Fruit fly (Drosophila melanogaster) whole organism, embryonic: ENCODE measurements around the gene Vps26.

Experiments used
- BEAF-32 ChIP-seq: fragments of 200-800 bp; sonication (Bioruptor generic); optimal IDR thresholded peaks from 3 replicates; lab custom pipeline; 2017; ENCODE audit warnings: missing biosample characterization, missing genetic modification characterization, mild to moderate bottlenecking, moderate library complexity, missing genetic modification reagents
- CG10321 ChIP-seq: fragments of 200-800 bp; sonication (Bioruptor generic); IDR thresholded peaks from 2 replicates; pipeline ENCODE4 v1.3.6; 2022; ENCODE audit warnings: missing biosample characterization, missing genetic modification characterization
- CG10959 ChIP-seq: fragments of 200-800 bp; sonication (Bioruptor generic); IDR thresholded peaks from 2 replicates; pipeline ENCODE4 v1.3.6; 2022; ENCODE audit warnings: missing biosample characterization, missing genetic modification characterization
- CG11504 ChIP-seq: fragments of 200-800 bp; sonication (Bioruptor generic); optimal IDR thresholded peaks from 3 replicates; lab custom pipeline; 2019; ENCODE audit warnings: missing biosample characterization, mild to moderate bottlenecking, missing genetic modification characterization, moderate library complexity
- CG12071 ChIP-seq: fragments of 200-800 bp; sonication (Bioruptor generic); optimal IDR thresholded peaks from 3 replicates; lab custom pipeline; 2018; ENCODE audit warnings: missing biosample characterization, mild to moderate bottlenecking, missing genetic modification characterization
- CG12219 ChIP-seq: fragments of 200-800 bp; sonication (Bioruptor generic); optimal IDR thresholded peaks from 3 replicates; lab custom pipeline; 2018; ENCODE audit warnings: missing biosample characterization, mild to moderate bottlenecking, missing genetic modification characterization
- CG13424 ChIP-seq: fragments of 200-800 bp; sonication (Bioruptor generic); optimal IDR thresholded peaks from 2 replicates; lab custom pipeline; 2019; ENCODE audit warnings: missing biosample characterization, mild to moderate bottlenecking, missing genetic modification characterization, moderate library complexity
- CG14667 ChIP-seq: fragments of 200-800 bp; sonication (Bioruptor generic); IDR thresholded peaks from 2 replicates; pipeline ENCODE4 v1.3.6; 2022; ENCODE audit warnings: missing biosample characterization, missing genetic modification characterization
- CG14860 ChIP-seq: fragments of 200-800 bp; sonication (Bioruptor generic); IDR thresholded peaks from 3 replicates; pipeline ENCODE4 v1.3.6; 2022; ENCODE audit warnings: missing biosample characterization, missing genetic modification characterization; ENCODE audit not compliant: partially characterized antibody
- CG15073 ChIP-seq: fragments of 200-800 bp; sonication (Bioruptor generic); optimal IDR thresholded peaks from 2 replicates; lab custom pipeline; 2016; ENCODE audit warnings: missing biosample characterization, missing genetic modification characterization
- CG16813 ChIP-seq: fragments of 200-800 bp; sonication (Bioruptor generic); IDR thresholded peaks from 3 replicates; pipeline ENCODE4 v1.3.6; 2022; ENCODE audit warnings: missing biosample characterization, missing genetic modification characterization; ENCODE audit not compliant: partially characterized antibody
- CG18011 ChIP-seq: fragments of 200-800 bp; sonication (Bioruptor generic); optimal IDR thresholded peaks from 2 replicates; lab custom pipeline; 2017; ENCODE audit warnings: missing biosample characterization, missing genetic modification characterization, mild to moderate bottlenecking, moderate library complexity, missing genotype
- CG18476 ChIP-seq: fragments of 200-800 bp; sonication (Bioruptor generic); optimal IDR thresholded peaks from 2 replicates; lab custom pipeline; 2016; ENCODE audit warnings: missing biosample characterization, mild to moderate bottlenecking, missing genetic modification characterization
- CG3065 ChIP-seq: fragments of 200-800 bp; sonication (Bioruptor generic); optimal IDR thresholded peaks from 2 replicates; lab custom pipeline; 2016; ENCODE audit warnings: missing biosample characterization, missing genetic modification characterization
- CG32532 ChIP-seq: fragments of 200-800 bp; sonication (Bioruptor generic); IDR thresholded peaks from 2 replicates; pipeline ENCODE4 v1.3.6; 2022; ENCODE audit warnings: missing biosample characterization, missing genetic modification characterization
- CG4328 ChIP-seq: fragments of 200-800 bp; sonication (Bioruptor generic); optimal IDR thresholded peaks from 3 replicates; lab custom pipeline; 2017; ENCODE audit warnings: missing biosample characterization, missing genetic modification reagents, missing genetic modification characterization
- CG4820 ChIP-seq: fragments of 200-800 bp; sonication (Bioruptor generic); optimal IDR thresholded peaks from 3 replicates; lab custom pipeline; 2016; ENCODE audit warnings: missing biosample characterization, missing genetic modification characterization
- CG6813 ChIP-seq: fragments of 200-800 bp; sonication (Bioruptor generic); optimal IDR thresholded peaks from 2 replicates; lab custom pipeline; 2017; ENCODE audit warnings: missing biosample characterization, missing genetic modification characterization, mild to moderate bottlenecking, moderate library complexity, missing genetic modification reagents
- CG7963 ChIP-seq: fragments of 200-800 bp; sonication (Bioruptor generic); IDR thresholded peaks from 3 replicates; pipeline ENCODE4 v1.3.6; 2022; ENCODE audit warnings: missing biosample characterization, missing genetic modification characterization; ENCODE audit not compliant: partially characterized antibody
- CG8924 ChIP-seq: fragments of 200-800 bp; optimal IDR thresholded peaks from 3 replicates; lab custom pipeline; 2019; ENCODE audit warnings: missing biosample characterization, mild to moderate bottlenecking, missing genetic modification characterization, moderate library complexity
- CG9876 ChIP-seq: fragments of 200-800 bp; sonication (Bioruptor generic); optimal IDR thresholded peaks from 2 replicates; lab custom pipeline; 2016; ENCODE audit warnings: missing biosample characterization, missing genetic modification characterization
- CG9932 ChIP-seq: fragments of 200-800 bp; sonication (Bioruptor generic); IDR thresholded peaks from 2 replicates; pipeline ENCODE4 v1.3.6; 2022; ENCODE audit warnings: missing biosample characterization, missing genetic modification characterization
- Dip2 ChIP-seq: fragments of 200-800 bp; sonication (Bioruptor generic); IDR thresholded peaks from 2 replicates; pipeline ENCODE4 v1.3.6; 2022; ENCODE audit warnings: missing biosample characterization, missing genetic modification characterization
- HLH4C ChIP-seq: fragments of 200-800 bp; sonication (Bioruptor generic); IDR thresholded peaks from 3 replicates; pipeline ENCODE4 v1.3.6; 2022; ENCODE audit warnings: missing biosample characterization, missing genetic modification characterization; ENCODE audit not compliant: partially characterized antibody
- Hr78 ChIP-seq, 2 experiments: fragments of 200-800 bp in 1 of 2; fragments of >200 bp in 1 of 2; sonication (Bioruptor generic) in 1 of 2; optimal IDR thresholded peaks; 2 replicates each; lab custom pipeline; 2017 to 2019; ENCODE audit warnings: missing biosample characterization in 2 of 2, missing genetic modification characterization in 2 of 2, mild to moderate bottlenecking in 1 of 2, moderate library complexity in 1 of 2
- Hsf ChIP-seq: fragments of 200-800 bp; sonication (Bioruptor generic); optimal IDR thresholded peaks from 3 replicates; lab custom pipeline; 2016; ENCODE audit warnings: missing biosample characterization, missing genetic modification characterization
- MBD-R2 ChIP-seq: fragments of 200-800 bp; sonication (Bioruptor generic); IDR thresholded peaks from 2 replicates; pipeline ENCODE4 v1.3.6; 2022; ENCODE audit warnings: missing biosample characterization, missing genetic modification characterization
- Mad ChIP-seq: fragments of 200-800 bp; sonication (Bioruptor generic); optimal IDR thresholded peaks from 2 replicates; lab custom pipeline; 2016; ENCODE audit warnings: missing biosample characterization, missing genetic modification characterization
- Med ChIP-seq: fragments of 200-800 bp; sonication (Bioruptor generic); peaks from one replicate; lab custom pipeline; 2016; ENCODE audit warnings: missing biosample characterization, missing genetic modification characterization, mild to moderate bottlenecking, inconsistent platforms, moderate library complexity
- Mes4 ChIP-seq: fragments of 200-800 bp; sonication (Bioruptor generic); optimal IDR thresholded peaks from 2 replicates; lab custom pipeline; 2016; ENCODE audit warnings: missing biosample characterization, missing genetic modification characterization
- Oli ChIP-seq: fragments of 200-800 bp; sonication (Bioruptor generic); optimal IDR thresholded peaks from 2 replicates; lab custom pipeline; 2018; ENCODE audit warnings: missing biosample characterization, mild to moderate bottlenecking, missing genetic modification characterization, moderate library complexity
- Opbp ChIP-seq: fragments of 200-800 bp; sonication (Bioruptor generic); IDR thresholded peaks from 3 replicates; pipeline ENCODE4 v1.3.6; 2022; ENCODE audit warnings: missing biosample characterization, missing genetic modification characterization; ENCODE audit not compliant: partially characterized antibody
- Sry-δ ChIP-seq: fragments of 200-800 bp; sonication (Bioruptor generic); optimal IDR thresholded peaks from 2 replicates; lab custom pipeline; 2016; ENCODE audit warnings: missing biosample characterization, missing genetic modification characterization
- aop ChIP-seq: fragments of 200-800 bp; sonication (Bioruptor generic); IDR thresholded peaks from 2 replicates; pipeline ENCODE4 v1.3.6; 2022; ENCODE audit warnings: missing biosample characterization, missing genetic modification characterization
- ase ChIP-seq: fragments of 200-800 bp; sonication (Bioruptor generic); IDR thresholded peaks from 3 replicates; pipeline ENCODE4 v1.3.6; 2022; ENCODE audit warnings: missing biosample characterization, missing genetic modification characterization
- az2 ChIP-seq: fragments of 200-800 bp; sonication (Bioruptor generic); optimal IDR thresholded peaks from 3 replicates; lab custom pipeline; 2016; ENCODE audit warnings: missing biosample characterization, missing genetic modification characterization
- bsh ChIP-seq, 2 experiments: fragments of 200-800 bp; sonication (Bioruptor generic); optimal IDR thresholded peaks; 2 replicates each; lab custom pipeline; 2017 to 2018; ENCODE audit warnings: mild to moderate bottlenecking in 2 of 2, missing biosample characterization in 2 of 2, missing genetic modification characterization in 2 of 2, moderate library complexity in 1 of 2
- da ChIP-seq: fragments of 200-800 bp; sonication (Bioruptor generic); optimal IDR thresholded peaks from 2 replicates; lab custom pipeline; 2016; ENCODE audit warnings: missing biosample characterization, missing genetic modification characterization
- ems ChIP-seq: fragments of 200-800 bp; sonication (Bioruptor generic); optimal IDR thresholded peaks from 3 replicates; lab custom pipeline; 2016; ENCODE audit warnings: missing biosample characterization, missing genetic modification characterization
- esg ChIP-seq: fragments of 200-800 bp; sonication (Bioruptor generic); conservative IDR thresholded peaks from 2 replicates; pipeline ENCODE4 v1.3.6; 2022; ENCODE audit warnings: missing biosample characterization, missing genetic modification characterization
- fu2 ChIP-seq: fragments of 200-800 bp; sonication (Bioruptor generic); optimal IDR thresholded peaks from 2 replicates; lab custom pipeline; 2016; ENCODE audit warnings: missing biosample characterization, missing genetic modification characterization
- h ChIP-seq: fragments of >200 bp; optimal IDR thresholded peaks from 2 replicates; lab custom pipeline; 2017
- jumu ChIP-seq: fragments of 200-800 bp; sonication (Bioruptor generic); optimal IDR thresholded peaks from 3 replicates; lab custom pipeline; 2016; ENCODE audit warnings: missing biosample characterization, missing genetic modification characterization
- ken ChIP-seq: fragments of 200-800 bp; sonication (Bioruptor generic); IDR thresholded peaks from 3 replicates; pipeline ENCODE4 v1.3.6; 2022; ENCODE audit warnings: missing biosample characterization, missing genetic modification characterization
- klu ChIP-seq: fragments of 200-800 bp; sonication (Bioruptor generic); IDR thresholded peaks from 2 replicates; pipeline ENCODE4 v1.3.6; 2022; ENCODE audit warnings: missing biosample characterization, missing genetic modification characterization
- nerfin-2 ChIP-seq: fragments of 200-800 bp; sonication (Bioruptor generic); IDR thresholded peaks from 2 replicates; pipeline ENCODE4 v1.3.6; 2022; ENCODE audit warnings: missing biosample characterization, missing genetic modification characterization; ENCODE audit not compliant: partially characterized antibody
- ssp ChIP-seq: fragments of 200-800 bp; sonication (Bioruptor generic); IDR thresholded peaks from 2 replicates; pipeline ENCODE4 v1.3.6; 2022; ENCODE audit warnings: missing biosample characterization, missing genetic modification characterization
- sug ChIP-seq: fragments of 200-800 bp; optimal IDR thresholded peaks from 2 replicates; lab custom pipeline; 2019; ENCODE audit warnings: missing biosample characterization, mild to moderate bottlenecking, missing genetic modification characterization, moderate library complexity
- tll ChIP-seq, 2 experiments: fragments of 200-800 bp in 1 of 2; fragments of >200 bp in 1 of 2; sonication (Bioruptor generic) in 1 of 2; optimal IDR thresholded peaks; 2 replicates each; lab custom pipeline; 2017 to 2019; ENCODE audit warnings: missing biosample characterization in 2 of 2, missing genetic modification characterization in 2 of 2, mild to moderate bottlenecking in 1 of 2, moderate library complexity in 1 of 2
- trem ChIP-seq: fragments of 200-800 bp; optimal IDR thresholded peaks from 3 replicates; lab custom pipeline; 2019; ENCODE audit warnings: missing biosample characterization, mild to moderate bottlenecking, missing genetic modification characterization, moderate library complexity
- wor ChIP-seq: fragments of 200-800 bp; sonication (Bioruptor generic); IDR thresholded peaks from 2 replicates; pipeline ENCODE4 v1.3.6; 2022; ENCODE audit warnings: missing biosample characterization, missing genetic modification characterization

The Vps26 gene

DNA sequence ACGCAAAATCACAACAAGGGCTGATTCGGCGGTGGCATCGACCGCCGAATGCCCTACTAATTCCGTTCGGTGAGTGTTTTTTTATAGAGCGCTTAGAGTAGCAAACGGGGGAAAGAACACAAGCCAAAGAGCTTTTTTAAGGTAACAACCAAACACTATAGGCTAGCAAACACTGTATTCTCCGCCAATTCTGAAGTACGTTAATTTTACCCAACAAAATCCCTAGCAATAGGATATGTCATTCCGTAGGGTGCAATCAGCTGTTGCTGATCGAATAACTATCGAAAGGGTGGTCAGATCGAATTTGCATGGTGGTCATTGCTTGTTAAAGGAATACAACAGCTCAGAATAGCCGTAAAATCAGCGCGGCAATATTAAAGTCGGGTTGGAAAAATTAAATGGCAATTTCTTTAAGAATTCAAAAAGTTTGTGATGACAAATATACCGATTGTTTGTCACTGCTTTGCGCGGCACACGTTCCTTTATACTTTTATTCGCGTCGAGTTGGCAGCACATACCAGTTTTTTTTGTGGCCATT, 34.1 kb downstream of the Vps26 start, which contains the start of gene mip130 (continued):
- TF ChIP-seq nerfin-2 (GFP tag; lab: Robert Waterston, UW) (no peak), tll (GFP tag; optimal IDR thresholded peaks at IDR 0.05; lab: Kevin White, UChicago) (no peak), da (no peak), CG12071 (peak; percentile 6), CG11504 (tag; lab: Kevin White, UChicago) (no peak), ase (GFP tag; lab: Robert Waterston, UW) (0 out of 3 replicates have a peak, but pooled peaks have one; percentile 30), klu (GFP tag; lab: Robert Waterston, UW) (no peak), wor (GFP tag; lab: Robert Waterston, UW) (no peak), CG3065 (GFP tag; lab: Kevin White, UChicago) (no peak), h (lab: Kevin White, UChicago) (no peak), CG14667 (no peak), CG4328 (GFP tag; lab: Kevin White, UChicago) (no peak), CG6813 (GFP tag; lab: Kevin White, UChicago) (no peak), Mes4 (no peak), aop (GFP tag; lab: Robert Waterston, UW) (no peak), CG12219 (GFP tag; lab: Kevin White, UChicago) (peak; percentile 41), ems (GFP tag; lab: Kevin White, UChicago) (peak; percentile 25), CG10959 (GFP tag; lab: Robert Waterston, UW) (no peak), CG4820 (GFP tag; lab: Kevin White, UChicago) (peak; percentile 17), CG15073 (no peak), Oli (tag; lab: Kevin White, UChicago) (peak; percentile 55), Mad (no peak), Hsf (GFP tag; lab: Kevin White, UChicago) (peak; percentile 9), ssp (peak; percentile 42; the same call in 1 of the 2 replicates), CG9932 (peak; percentile 72), CG32532 (GFP tag; lab: Robert Waterston, UW) (peak; percentile 33; the same call in 1 of the 2 replicates), fu2 (GFP tag; lab: Kevin White, UChicago) (no peak), bsh (GFP tag; optimal IDR thresholded peaks at IDR 0.05; lab: Kevin White, UChicago) (peak in 1 of 2 experiments; percentile 42), ken (GFP tag; lab: Robert Waterston, UW) (no peak), CG9876 (GFP tag; lab: Kevin White, UChicago) (no peak), esg (GFP tag; lab: Robert Waterston, UW) (peak; percentile 50), Dip2 (GFP tag; lab: Robert Waterston, UW) (no peak), CG18011 (GFP tag; lab: Kevin White, UChicago) (no peak), CG13424 (tag; lab: Kevin White, UChicago) (peak; percentile 35), jumu (GFP tag; lab: Kevin White, UChicago) (peak; percentile 61), MBD-R2 (GFP tag; lab: Robert Waterston, UW) (peak; percentile 62), sug (peak; percentile 49), CG8924 (tag; lab: Kevin White, UChicago) (peak; percentile 55), Sry-δ (GFP tag; lab: Kevin White, UChicago) (peak; percentile 89)

DNA sequence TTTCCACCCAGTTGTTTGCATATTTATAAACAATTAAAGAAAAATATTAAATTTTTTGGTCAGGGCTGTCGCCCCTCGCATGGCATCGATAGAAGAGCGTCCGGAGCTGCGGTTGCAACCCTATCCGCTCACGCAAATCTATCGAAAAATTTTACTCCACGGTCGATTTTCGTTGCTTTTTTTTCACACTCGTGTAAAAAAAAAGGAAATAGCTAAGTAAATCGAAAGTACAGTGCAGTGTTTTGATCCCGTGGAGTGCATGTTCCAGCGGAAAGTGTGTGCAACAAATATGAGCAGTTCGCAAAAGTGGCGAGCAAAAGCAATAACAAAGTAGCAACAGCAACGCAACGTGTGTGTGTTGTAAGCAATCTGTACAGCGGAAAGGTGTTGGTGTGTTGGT, 35.1 kb downstream of the Vps26 start, which contains the start of the genes Edem1 and Rbcn-3B:
Edem1 (minus strand) TSS at position 71 of the 400 bp plus-strand sequence.
Rbcn-3B (plus strand) TSS at position 164 of the 400 bp plus-strand sequence.
- TF ChIP-seq az2 (GFP tag; lab: Kevin White, UChicago): no peak
- TF ChIP-seq CG16813 (GFP tag; lab: Robert Waterston, UW): peak; percentile 50; the same call in 1 of the 3 replicates
- no peak for TF ChIP-seq CG10321 (GFP tag; lab: Robert Waterston, UW)
- peak; percentile 68 for TF ChIP-seq BEAF-32 (GFP tag; lab: Kevin White, UChicago)
- peak; percentile 61 for TF ChIP-seq Med (GFP tag; lab: Kevin White, UChicago)
- TF ChIP-seq Opbp (GFP tag; lab: Robert Waterston, UW): peak; percentile 36; the same call in 1 of the 3 replicates
- 0 out of 3 replicates have a peak, but pooled peaks have one; percentile 42 for TF ChIP-seq HLH4C (GFP tag; lab: Robert Waterston, UW)
- no peak for TF ChIP-seq Hr78 (GFP tag; optimal IDR thresholded peaks at IDR 0.05; lab: Kevin White, UChicago)
- TF ChIP-seq trem: peak; percentile 20
- 0 out of 3 replicates have a peak, but pooled peaks have one; percentile 31 for TF ChIP-seq CG14860 (GFP tag; lab: Robert Waterston, UW)
- TF ChIP-seq CG7963: 0 out of 3 replicates have a peak, but pooled peaks have one; percentile 39
- TF ChIP-seq CG18476 (GFP tag; lab: Kevin White, UChicago): no peak
